Fruit fly (Drosophila melanogaster) whole organism, wandering third instar larva: ENCODE results near the gene Tdh.

ENCODE experiments used
- Abd-B ChIP-seq: fragments of >200 bp; optimal IDR thresholded peaks from 2 replicates; lab custom pipeline; 2017; ENCODE audit warnings: missing biosample characterization, missing genetic modification characterization
- CG32264 ChIP-seq: fragments of 200-800 bp; sonication (Bioruptor generic); optimal IDR thresholded peaks from 2 replicates; lab custom pipeline; 2016; ENCODE audit warnings: missing biosample characterization, missing genetic modification characterization
- CG9705 ChIP-seq: fragments of 200-800 bp; sonication (Bioruptor generic); optimal IDR thresholded peaks from 2 replicates; lab custom pipeline; 2018; ENCODE audit warnings: missing biosample characterization, mild to moderate bottlenecking, missing genetic modification characterization
- CrebA ChIP-seq: fragments of 200-800 bp; sonication (Bioruptor generic); optimal IDR thresholded peaks from 2 replicates; lab custom pipeline; 2016; ENCODE audit warnings: missing biosample characterization, mild to moderate bottlenecking, missing genetic modification characterization, borderline replicate concordance
- Dfd ChIP-seq: fragments of >200 bp; optimal IDR thresholded peaks from 2 replicates; lab custom pipeline; 2017; ENCODE audit warnings: missing biosample characterization, missing genetic modification characterization
- Dif ChIP-seq: fragments of 200-275, 200-300 bp; sonication (Bioruptor generic); optimal IDR thresholded peaks from 2 replicates; lab custom pipeline; 2018; ENCODE audit warnings: missing biosample characterization, missing genetic modification characterization; ENCODE audit not compliant: partially characterized antibody
- GATAd ChIP-seq: sonication (Bioruptor generic); optimal IDR thresholded peaks from 2 replicates; lab custom pipeline; 2016; ENCODE audit warnings: missing biosample characterization, missing genetic modification characterization
- HLH106 ChIP-seq: fragments of 200-800 bp; optimal IDR thresholded peaks from 3 replicates; lab custom pipeline; 2019; ENCODE audit warnings: missing biosample characterization, mild to moderate bottlenecking, missing genetic modification characterization, moderate library complexity
- Hnf4 ChIP-seq: fragments of 200-800 bp; sonication (Bioruptor generic); optimal IDR thresholded peaks from 2 replicates; lab custom pipeline; 2016; ENCODE audit warnings: missing biosample characterization, mild to moderate bottlenecking, missing genetic modification characterization
- Hr78 ChIP-seq: fragments of >200 bp; optimal IDR thresholded peaks from 2 replicates; lab custom pipeline; 2017; ENCODE audit warnings: missing biosample characterization, missing genetic modification characterization
- Hr83 ChIP-seq: fragments of 200-300 bp; sonication (Bioruptor generic); optimal IDR thresholded peaks from 2 replicates; lab custom pipeline; 2016; ENCODE audit warnings: missing biosample characterization, mild to moderate bottlenecking, missing genetic modification characterization, moderate library complexity; ENCODE audit not compliant: poor library complexity, severe bottlenecking
- Jra ChIP-seq: sonication (Bioruptor generic); optimal IDR thresholded peaks from 2 replicates; lab custom pipeline; 2016; ENCODE audit warnings: missing biosample characterization, missing genetic modification characterization
- Mio ChIP-seq: sonication (Bioruptor generic); optimal IDR thresholded peaks from 2 replicates; lab custom pipeline; 2016; ENCODE audit warnings: missing biosample characterization, missing genetic modification characterization
- Myc ChIP-seq: fragments of >200 bp; optimal IDR thresholded peaks from 2 replicates; lab custom pipeline; 2017
- N ChIP-seq: fragments of >200 bp; optimal IDR thresholded peaks from 2 replicates; lab custom pipeline; 2018; ENCODE audit warnings: missing biosample characterization, missing external identifiers, missing genetic modification characterization
- OdsH ChIP-seq: fragments of 200-800 bp; sonication (Bioruptor generic); optimal IDR thresholded peaks from 2 replicates; lab custom pipeline; 2016; ENCODE audit warnings: missing biosample characterization, mild to moderate bottlenecking, missing genetic modification characterization
- Rel ChIP-seq, 2 experiments: fragments of 200-800 bp; sonication (Bioruptor generic) in 1 of 2; optimal IDR thresholded peaks; 2 replicates in 1 of 2; 3 replicates in 1 of 2; lab custom pipeline; 2016 to 2019; ENCODE audit warnings: mild to moderate bottlenecking in 2 of 2, missing biosample characterization in 2 of 2, missing genetic modification characterization in 2 of 2, moderate library complexity in 1 of 2
- Sp1 ChIP-seq: fragments of 200-800 bp; sonication (Bioruptor generic); optimal IDR thresholded peaks from 3 replicates; lab custom pipeline; 2019; ENCODE audit warnings: missing biosample characterization, mild to moderate bottlenecking, missing genetic modification characterization, moderate library complexity
- Vsx2 ChIP-seq: fragments of 200-300, 225-300 bp; sonication (Bioruptor generic); optimal IDR thresholded peaks from 2 replicates; lab custom pipeline; 2018; ENCODE audit warnings: missing biosample characterization, missing genetic modification characterization; ENCODE audit not compliant: partially characterized antibody
- br ChIP-seq: fragments of 200-800 bp; sonication (Bioruptor generic); optimal IDR thresholded peaks from 2 replicates; lab custom pipeline; 2016; ENCODE audit warnings: missing biosample characterization, missing genetic modification characterization
- brk ChIP-seq: fragments of 200-800 bp; sonication (Bioruptor generic); optimal IDR thresholded peaks from 2 replicates; lab custom pipeline; 2016; ENCODE audit warnings: missing biosample characterization, mild to moderate bottlenecking, missing genetic modification characterization
- dl ChIP-seq, 2 experiments: fragments of 175-275, 200-275 bp in 1 of 2; fragments of 200-275 bp in 1 of 2; sonication (Bioruptor generic); optimal IDR thresholded peaks; lab custom pipeline; 2018; ENCODE audit warnings: mild to moderate bottlenecking in 2 of 2, missing biosample characterization in 2 of 2, missing genetic modification characterization in 2 of 2, moderate library complexity in 2 of 2; ENCODE audit not compliant: partially characterized antibody in 2 of 2, insufficient read depth in 1 of 2
- dmrt93B ChIP-seq: fragments of 200-800 bp; sonication (Bioruptor generic); optimal IDR thresholded peaks from 2 replicates; lab custom pipeline; 2018; ENCODE audit warnings: missing biosample characterization, mild to moderate bottlenecking, missing genetic modification characterization
- dsf ChIP-seq: sonication (Bioruptor generic); optimal IDR thresholded peaks from 2 replicates; lab custom pipeline; 2016; ENCODE audit warnings: missing biosample characterization, missing genetic modification characterization, borderline replicate concordance
- ey ChIP-seq: fragments of 200-800 bp; sonication (Bioruptor generic); optimal IDR thresholded peaks from 2 replicates; lab custom pipeline; 2016; ENCODE audit warnings: missing biosample characterization, missing genetic modification characterization
- foxo ChIP-seq, 2 experiments: fragments of 200-800 bp; sonication (Bioruptor generic); optimal IDR thresholded peaks; 2 replicates in 1 of 2; 3 replicates in 1 of 2; lab custom pipeline; 2016 to 2017; ENCODE audit warnings: missing biosample characterization in 2 of 2, missing genetic modification characterization in 2 of 2
- fru ChIP-seq: fragments of 200-800 bp; sonication (Bioruptor generic); optimal IDR thresholded peaks from 3 replicates; lab custom pipeline; 2016; ENCODE audit warnings: missing biosample characterization, mild to moderate bottlenecking, missing genetic modification characterization
- h ChIP-seq: fragments of 200-800 bp; sonication (Bioruptor generic); optimal IDR thresholded peaks from 3 replicates; lab custom pipeline; 2016; ENCODE audit warnings: missing biosample characterization, mild to moderate bottlenecking, missing genetic modification characterization
- jim ChIP-seq: fragments of 175-275, 200-325 bp; sonication (Bioruptor generic); optimal IDR thresholded peaks from 2 replicates; lab custom pipeline; 2016; ENCODE audit warnings: missing biosample characterization, mild to moderate bottlenecking, missing genetic modification characterization
- lola ChIP-seq: fragments of >200 bp; optimal IDR thresholded peaks from 2 replicates; lab custom pipeline; 2017; ENCODE audit warnings: missing biosample characterization, missing genetic modification characterization
- pan ChIP-seq: fragments of >200 bp; optimal IDR thresholded peaks from 2 replicates; lab custom pipeline; 2017
- psq ChIP-seq: fragments of 200-800 bp; sonication (Bioruptor generic); optimal IDR thresholded peaks from 3 replicates; lab custom pipeline; 2017; ENCODE audit warnings: missing biosample characterization, mild to moderate bottlenecking, missing genetic modification characterization, moderate library complexity
- rgr ChIP-seq: fragments of 200-800 bp; sonication (Bioruptor generic); optimal IDR thresholded peaks from 3 replicates; lab custom pipeline; 2016; ENCODE audit warnings: missing biosample characterization, mild to moderate bottlenecking, missing genetic modification characterization
- sage ChIP-seq: fragments of 200-800 bp; sonication (Bioruptor generic); optimal IDR thresholded peaks from 2 replicates; lab custom pipeline; 2016; ENCODE audit warnings: missing biosample characterization, mild to moderate bottlenecking, missing genetic modification characterization
- sv ChIP-seq: fragments of 200-800 bp; sonication (Bioruptor generic); optimal IDR thresholded peaks from 3 replicates; lab custom pipeline; 2016; ENCODE audit warnings: missing biosample characterization, missing genetic modification characterization
- tai ChIP-seq: sonication (Bioruptor generic); optimal IDR thresholded peaks from 2 replicates; lab custom pipeline; 2016; ENCODE audit warnings: missing biosample characterization, missing genetic modification characterization
- usp ChIP-seq: fragments of >200 bp; optimal IDR thresholded peaks from 2 replicates; lab custom pipeline; 2017; ENCODE audit warnings: missing biosample characterization, missing genetic modification characterization
- woc ChIP-seq: sonication (Bioruptor generic); optimal IDR thresholded peaks from 2 replicates; lab custom pipeline; 2016; ENCODE audit warnings: missing biosample characterization, mild to moderate bottlenecking, missing genetic modification characterization

Gene Tdh

dm6 chr3L:20508136-20508635, 41.4 kb downstream of the Tdh start (continued):
- TF ChIP-seq Vsx2 (GFP tag; lab: Kevin White, UChicago): peak; percentile 21
- TF ChIP-seq dmrt93B (GFP tag; lab: Kevin White, UChicago): peak; percentile 89

- TF ChIP-seq Dfd (GFP tag; lab: Kevin White, UChicago): no peak
- TF ChIP-seq Rel (GFP tag; optimal IDR thresholded peaks at IDR 0.05; lab: Kevin White, UChicago): peak; percentile 31
- TF ChIP-seq Rel (tag; optimal IDR thresholded peaks at IDR 0.05; lab: Kevin White, UChicago): peak; percentile 21
- TF ChIP-seq lola (GFP tag; lab: Kevin White, UChicago): no peak
- TF ChIP-seq rgr: peak; percentile 75
- peak; percentile 60 for TF ChIP-seq Hnf4 (GFP tag; lab: Kevin White, UChicago)
- peak; percentile 77 for TF ChIP-seq HLH106
- TF ChIP-seq Hr83 (GFP tag; lab: Kevin White, UChicago): no peak
- peak; percentile 63 for TF ChIP-seq CG9705
- no peak for TF ChIP-seq CrebA
- no peak for TF ChIP-seq GATAd (GFP tag; lab: Kevin White, UChicago)
- TF ChIP-seq OdsH (GFP tag; lab: Kevin White, UChicago): peak; percentile 81
- peak; percentile 61 for TF ChIP-seq dmrt93B (GFP tag; lab: Kevin White, UChicago)
- TF ChIP-seq brk (GFP tag; lab: Kevin White, UChicago): peak; percentile 23
- TF ChIP-seq dsf (GFP tag; lab: Kevin White, UChicago): no peak
- TF ChIP-seq jim (GFP tag; lab: Kevin White, UChicago): no peak
- TF ChIP-seq sage (GFP tag; lab: Kevin White, UChicago): peak; percentile 18
- TF ChIP-seq fru (GFP tag; lab: Kevin White, UChicago): peak; percentile 87
- peak; percentile 70 for TF ChIP-seq sv
- TF ChIP-seq br (GFP tag; lab: Kevin White, UChicago): peak; percentile 83
- TF ChIP-seq Jra (GFP tag; lab: Kevin White, UChicago): peak; percentile 67
- TF ChIP-seq Abd-B: no peak
- TF ChIP-seq foxo (GFP tag; optimal IDR thresholded peaks at IDR 0.05; lab: Kevin White, UChicago): peak in 1 of 2 experiments; percentile 86
- TF ChIP-seq pan (lab: Kevin White, UChicago): no peak
- TF ChIP-seq Hr78 (GFP tag; lab: Kevin White, UChicago): no peak
- TF ChIP-seq Vsx2 (GFP tag; lab: Kevin White, UChicago): no peak
- TF ChIP-seq N (GFP tag; lab: Kevin White, UChicago): no peak
- TF ChIP-seq dl (GFP tag; optimal IDR thresholded peaks at IDR 0.05; lab: Kevin White, UChicago; ENCODE audit: insufficient read depth in 1 of 2, partially characterized antibody in 2 of 2): peak in 1 of 2 experiments; percentile 60
- peak; percentile 83 for TF ChIP-seq h (GFP tag; lab: Kevin White, UChicago)
- peak; percentile 96 for TF ChIP-seq woc
- TF ChIP-seq CG32264 (GFP tag; lab: Kevin White, UChicago): peak; percentile 49
- peak; percentile 85 for TF ChIP-seq ey (GFP tag; lab: Kevin White, UChicago)
- TF ChIP-seq Myc (lab: Kevin White, UChicago): no peak
- peak; percentile 89 for TF ChIP-seq psq (GFP tag; lab: Kevin White, UChicago)
- TF ChIP-seq tai (GFP tag; lab: Kevin White, UChicago): peak; percentile 69
- no peak for TF ChIP-seq usp
- peak; percentile 87 for TF ChIP-seq Sp1 (GFP tag; lab: Kevin White, UChicago)
- TF ChIP-seq Dif (GFP tag; lab: Kevin White, UChicago): peak; percentile 51
- TF ChIP-seq Mio (GFP tag; lab: Kevin White, UChicago): no peak
- TF ChIP-seq, all 38 proteins: peak for 23
These were observed 42.6 kb downstream of the Tdh start for dm6 chr3L:20509121-20509934.
